Worm (Caenorhabditis elegans): Measurements from ENCODE around the gene vars-1.

vars-1 gene

DNA sequence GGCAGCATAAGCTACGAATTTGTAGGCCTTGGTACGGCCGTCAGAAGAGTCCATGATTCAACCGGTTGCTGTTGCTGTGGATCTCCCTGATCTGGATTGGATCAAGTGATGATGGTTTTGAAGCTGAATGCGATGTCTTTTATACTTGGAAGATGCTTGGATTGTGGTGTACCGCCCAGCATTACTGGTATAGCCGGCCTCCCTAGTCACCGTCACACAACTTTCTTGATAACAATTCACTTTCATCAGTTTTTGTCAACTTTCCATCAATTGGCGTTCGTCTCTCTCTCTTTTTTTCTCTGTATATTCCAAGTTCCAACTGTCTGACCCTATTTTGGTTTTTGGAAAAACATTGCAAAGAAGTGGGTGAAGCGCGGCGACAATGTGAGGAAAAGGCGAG, 19.6 kb downstream of the vars-1 start, which contains the start of gene col-43:
Gene col-43 (minus strand): TSS at position 101 of the 400 bp plus-strand sequence.
- TF ChIP-seq nhr-25 (tag; optimal IDR thresholded peaks at IDR 0.05) (no peak), fkh-2 (tag; optimal IDR thresholded peaks at IDR 0.05) (no peak), pha-4 (tag; optimal IDR thresholded peaks at IDR 0.05) (no peak), R02D3.7 (tag; optimal IDR thresholded peaks at IDR 0.05) (no peak), ztf-4 (tag; optimal IDR thresholded peaks at IDR 0.05) (no peak), nhr-43 (tag; optimal IDR thresholded peaks at IDR 0.05; ENCODE audit: poor library complexity, severe bottlenecking) (no peak), daf-12 (tag; optimal IDR thresholded peaks at IDR 0.05) (no peak), lin-15B (tag; optimal IDR thresholded peaks at IDR 0.05) (no peak), nhr-28 (tag; optimal IDR thresholded peaks at IDR 0.05) (no peak), nhr-237 (tag; optimal IDR thresholded peaks at IDR 0.05) (no peak), nhr-67 (tag; optimal IDR thresholded peaks at IDR 0.05) (no peak), lsy-12 (tag; optimal IDR thresholded peaks at IDR 0.05) (no peak), jun-1 (tag; optimal IDR thresholded peaks at IDR 0.05) (no peak), unc-62 (GFP tag; optimal IDR thresholded peaks at IDR 0.05) (no peak), elt-3 (tag; optimal IDR thresholded peaks at IDR 0.05) (no peak), snpc-4 (tag; optimal IDR thresholded peaks at IDR 0.05) (no peak), mdl-1 (tag; optimal IDR thresholded peaks at IDR 0.05) (no peak)

DNA sequence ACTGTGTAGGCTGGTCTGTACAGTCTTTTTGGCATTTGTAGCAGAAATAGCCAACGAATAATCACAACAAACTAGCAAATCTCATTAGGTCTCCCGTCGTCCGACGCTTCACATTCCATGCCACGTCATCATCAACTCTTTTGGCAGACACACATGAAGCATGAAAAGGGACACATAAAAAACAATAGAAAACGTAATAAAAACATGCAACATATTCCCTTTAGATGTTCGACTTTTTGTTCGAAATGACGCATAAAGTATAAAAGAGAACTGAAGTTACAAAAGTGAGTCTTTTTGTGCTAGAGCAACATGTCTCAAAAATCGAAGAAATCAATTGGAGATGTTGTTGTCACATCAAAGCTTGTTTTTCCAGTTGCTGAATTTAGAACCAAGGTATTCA, 20.6 kb downstream of the vars-1 start, which contains the start of gene sth-1:
Gene sth-1 (plus strand): TSS at position 301 of the 400 bp plus-strand sequence.
- TF ChIP-seq nhr-11 (tag; optimal IDR thresholded peaks at IDR 0.05) (no peak), ama-1 (optimal IDR thresholded peaks at IDR 0.05) (no peak), pqm-1 (tag; optimal IDR thresholded peaks at IDR 0.05) (no peak), jun-1 (tag; optimal IDR thresholded peaks at IDR 0.05) (no peak), nhr-237 (tag; optimal IDR thresholded peaks at IDR 0.05) (no peak), egl-5 (tag; optimal IDR thresholded peaks at IDR 0.05) (no peak), lsy-12 (tag; optimal IDR thresholded peaks at IDR 0.05) (no peak)

DNA sequence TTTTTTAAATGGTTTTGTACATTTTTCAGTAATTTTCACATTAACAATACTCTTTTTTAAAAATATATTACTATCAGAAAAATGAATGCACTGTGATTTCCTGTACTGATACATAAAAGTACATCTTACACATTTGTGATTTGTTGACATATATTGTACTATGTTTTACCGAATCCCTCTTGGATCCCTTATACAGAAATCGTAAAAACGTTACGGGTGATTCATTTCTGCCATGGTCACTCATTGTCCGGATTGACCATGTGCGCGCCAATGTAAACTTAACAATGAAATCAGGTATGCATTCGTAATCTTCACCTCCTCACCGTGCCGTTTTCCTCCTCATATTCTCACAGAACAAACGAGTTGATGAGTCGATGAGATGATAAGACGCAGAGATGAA, 22.9 kb downstream of the vars-1 start, which contains the start of gene ZC513.2:
Gene ZC513.2 (plus strand): TSS at position 301 of the 400 bp plus-strand sequence.
- TF ChIP-seq egl-27 (tag; optimal IDR thresholded peaks at IDR 0.05): no peak

DNA sequence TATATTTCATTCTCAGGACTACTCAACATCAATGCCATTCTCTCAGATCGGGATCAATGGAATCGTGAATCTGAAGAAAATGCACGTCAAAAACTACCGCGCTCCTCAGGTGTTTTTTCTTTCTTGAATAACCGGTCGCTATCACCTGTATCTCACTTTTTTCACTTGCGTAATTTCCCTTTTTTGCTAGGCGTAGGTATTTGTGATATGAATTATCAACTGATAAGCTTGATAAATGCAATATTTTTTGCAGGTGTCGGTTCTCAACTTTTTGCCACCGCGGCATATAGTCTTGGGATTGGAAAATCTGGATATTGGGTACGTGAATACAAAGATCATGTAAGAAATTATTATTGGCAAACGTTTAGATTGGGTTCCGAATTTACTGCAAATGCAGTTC, 24.0 kb downstream of the vars-1 start:
- TF ChIP-seq ztf-4 (tag; optimal IDR thresholded peaks at IDR 0.05): no peak
- no peak for TF ChIP-seq ama-1 (optimal IDR thresholded peaks at IDR 0.05)
- TF ChIP-seq aly-2 (tag; optimal IDR thresholded peaks at IDR 0.05): no peak
- no peak for TF ChIP-seq nfya-1 (tag; optimal IDR thresholded peaks at IDR 0.05; ENCODE audit: insufficient read depth)
- no peak for TF ChIP-seq pha-4 (tag; optimal IDR thresholded peaks at IDR 0.05)
- no peak for TF ChIP-seq hmg-11 (tag; optimal IDR thresholded peaks at IDR 0.05)
- no peak for TF ChIP-seq nhr-12 (tag; optimal IDR thresholded peaks at IDR 0.05)
- no peak for TF ChIP-seq jun-1 (tag; optimal IDR thresholded peaks at IDR 0.05)
- no peak for TF ChIP-seq unc-62 (GFP tag; optimal IDR thresholded peaks at IDR 0.05)
- no peak for TF ChIP-seq ztf-11 (tag; optimal IDR thresholded peaks at IDR 0.05)
- no peak for TF ChIP-seq ceh-82 (tag; optimal IDR thresholded peaks at IDR 0.05)
- no peak for TF ChIP-seq elt-1 (tag; optimal IDR thresholded peaks at IDR 0.05)
- TF ChIP-seq tbx-2 (tag; optimal IDR thresholded peaks at IDR 0.05): no peak
- no peak for TF ChIP-seq nhr-77 (tag; optimal IDR thresholded peaks at IDR 0.05)
- no peak for TF ChIP-seq ceh-16 (tag; optimal IDR thresholded peaks at IDR 0.05)
- TF ChIP-seq elt-2 (tag; optimal IDR thresholded peaks at IDR 0.05): no peak

DNA sequence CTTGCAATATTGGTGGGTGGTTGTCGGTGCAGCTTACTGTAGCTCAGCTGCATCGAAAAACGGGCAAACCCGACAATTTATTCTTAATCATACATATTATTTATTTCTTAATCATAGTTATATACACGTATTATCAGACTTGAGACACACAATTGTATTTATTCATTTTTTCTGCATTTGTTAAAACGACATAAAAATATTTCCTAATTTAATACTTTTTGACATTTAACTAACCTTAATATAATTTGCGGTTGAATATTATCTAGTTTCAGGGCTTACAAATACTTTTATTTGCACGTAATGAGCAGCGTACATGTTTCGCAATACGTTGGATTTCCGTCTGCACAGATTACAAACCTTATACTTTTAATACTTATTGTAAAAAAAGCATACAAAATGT, 27.1 kb downstream of the vars-1 start, which contains the start of gene str-138:
Gene str-138 (plus strand): TSS at position 301 of the 400 bp plus-strand sequence.
- no peak for TF ChIP-seq nhr-28 (tag; optimal IDR thresholded peaks at IDR 0.05)
- TF ChIP-seq mml-1 (tag; optimal IDR thresholded peaks at IDR 0.05): no peak
- TF ChIP-seq nhr-67 (tag; optimal IDR thresholded peaks at IDR 0.05): no peak
- TF ChIP-seq aly-2 (tag; optimal IDR thresholded peaks at IDR 0.05): no peak
- no peak for TF ChIP-seq unc-39 (tag; optimal IDR thresholded peaks at IDR 0.05)
- TF ChIP-seq ceh-82 (tag; optimal IDR thresholded peaks at IDR 0.05): no peak
- no peak for TF ChIP-seq elt-3 (tag; optimal IDR thresholded peaks at IDR 0.05)
- TF ChIP-seq ztf-11 (tag; optimal IDR thresholded peaks at IDR 0.05): no peak
- no peak for TF ChIP-seq fkh-2 (tag; optimal IDR thresholded peaks at IDR 0.05)
- TF ChIP-seq lin-39 (tag; optimal IDR thresholded peaks at IDR 0.05): no peak
- TF ChIP-seq R02D3.7 (tag; optimal IDR thresholded peaks at IDR 0.05): no peak
- no peak for TF ChIP-seq elt-2 (tag; optimal IDR thresholded peaks at IDR 0.05)
- no peak for TF ChIP-seq nhr-43 (tag; optimal IDR thresholded peaks at IDR 0.05; ENCODE audit: poor library complexity, severe bottlenecking)
- no peak for TF ChIP-seq fos-1 (tag; optimal IDR thresholded peaks at IDR 0.05)
- TF ChIP-seq nhr-23 (tag; optimal IDR thresholded peaks at IDR 0.05): no peak
- no peak for TF ChIP-seq skn-1 (tag; optimal IDR thresholded peaks at IDR 0.05)
- no peak for TF ChIP-seq nhr-237 (tag; optimal IDR thresholded peaks at IDR 0.05)
- no peak for TF ChIP-seq lin-15B (tag; optimal IDR thresholded peaks at IDR 0.05)
- TF ChIP-seq sea-2 (GFP tag; optimal IDR thresholded peaks at IDR 0.05): no peak
- TF ChIP-seq lsy-12 (tag; optimal IDR thresholded peaks at IDR 0.05): no peak
